Worm (Caenorhabditis elegans) whole organism, midembryonic: ENCODE measurements around the gene mdt-10.

Experiments
- T22C8.4 ChIP-seq: fragments of 200-800 bp; sonication (Bioruptor generic); IDR thresholded peaks from 2 replicates; pipeline ENCODE4 v1.3.6; 2022; ENCODE audit warnings: missing genetic modification characterization, missing compliant biosample characterization
- cog-1 ChIP-seq: sonication (generic microtip); optimal IDR thresholded peaks from 2 replicates; lab custom pipeline; 2016; ENCODE audit warnings: missing genetic modification characterization, missing compliant biosample characterization
- flt-1 ChIP-seq: fragments of 200-800 bp; sonication (Bioruptor generic); IDR thresholded peaks from 2 replicates; pipeline ENCODE4 v1.3.6; 2022; ENCODE audit warnings: missing genetic modification characterization, missing compliant biosample characterization
- klf-2 ChIP-seq: fragments of 200-800 bp; sonication (Bioruptor generic); conservative IDR thresholded peaks from 2 replicates; pipeline ENCODE4 v1.3.6; 2022; ENCODE audit warnings: missing genetic modification reagents, missing genetic modification characterization, missing compliant biosample characterization
- med-1 ChIP-seq: sonication (generic microtip); optimal IDR thresholded peaks from 2 replicates; lab custom pipeline; 2017; ENCODE audit warnings: missing genetic modification characterization, mild to moderate bottlenecking, missing compliant biosample characterization, antibody characterized with exemption, missing genetic modification reagents; ENCODE audit not compliant: insufficient read depth
- ref-1 ChIP-seq: fragments of 200-800 bp; sonication (Bioruptor generic); conservative IDR thresholded peaks from 2 replicates; pipeline ENCODE4 v1.3.6; 2022; ENCODE audit warnings: missing genetic modification reagents, missing genetic modification characterization, missing compliant biosample characterization
- tab-1 ChIP-seq: fragments of 200-800 bp; sonication (Bioruptor generic); IDR thresholded peaks from 2 replicates; pipeline ENCODE4 v1.3.6; 2022; ENCODE audit warnings: missing genetic modification characterization, missing compliant biosample characterization
- ztf-23 ChIP-seq: fragments of 200-800 bp; sonication (Bioruptor generic); IDR thresholded peaks from 2 replicates; pipeline ENCODE4 v1.3.6; 2022; ENCODE audit warnings: missing genetic modification reagents, missing genetic modification characterization, missing compliant biosample characterization
- ztf-29 ChIP-seq: fragments of 200-800 bp; sonication (Bioruptor generic); IDR thresholded peaks from 2 replicates; pipeline ENCODE4 v1.3.6; 2022; ENCODE audit warnings: missing genetic modification reagents, missing genetic modification characterization, missing compliant biosample characterization

Gene mdt-10

DNA sequence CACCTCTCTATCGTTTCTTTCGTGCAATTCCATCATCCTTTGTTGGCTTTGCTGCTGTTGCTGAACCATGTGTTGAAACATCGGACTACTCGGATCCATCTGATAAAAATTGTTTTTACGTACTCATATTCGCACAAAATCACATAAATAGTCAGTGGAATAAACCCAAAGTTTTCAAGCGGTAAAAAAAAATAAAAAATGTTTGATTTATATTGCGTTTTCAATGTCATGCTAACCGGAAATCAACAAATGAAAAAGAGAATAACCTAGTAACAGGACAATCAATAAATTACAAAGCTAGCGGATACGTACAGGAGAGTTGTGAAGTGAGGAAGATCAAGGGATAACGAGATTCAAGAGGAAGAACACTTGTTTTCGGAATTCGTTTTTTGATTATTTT is at the start of gene mdt-10:
Gene mdt-10 (minus strand): TSS at position 101 of the 400 bp plus-strand sequence.
- TF ChIP-seq tab-1 (no peak), ztf-29 (GFP tag; lab: Robert Waterston, UW) (no peak), cog-1 (no peak), klf-2 (GFP tag; lab: Robert Waterston, UW) (no peak), flt-1 (GFP tag; lab: Robert Waterston, UW) (no peak), T22C8.4 (GFP tag; lab: Robert Waterston, UW) (no peak), med-1 (GFP tag; lab: Kevin White, UChicago) (no peak), ref-1 (GFP tag; lab: Robert Waterston, UW) (no peak), ztf-23 (GFP tag; lab: Robert Waterston, UW) (no peak)

DNA sequence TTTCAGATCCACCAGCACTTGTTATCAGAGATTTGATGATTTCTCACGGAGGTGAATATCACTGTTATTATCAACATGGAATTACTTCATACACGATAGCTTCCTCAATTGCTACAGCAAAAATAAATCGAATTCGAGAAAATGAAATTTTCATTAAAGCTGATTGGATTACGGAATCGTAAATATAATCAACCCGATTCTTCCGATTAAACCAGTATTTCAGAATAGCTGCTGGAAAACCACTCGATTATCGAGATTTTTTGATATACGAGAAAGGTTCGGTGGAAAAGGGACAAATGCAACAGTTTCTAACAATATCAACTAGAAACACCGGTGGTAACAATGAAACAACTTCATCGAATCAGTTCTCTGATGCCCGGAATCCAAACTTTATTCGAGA is 47.1 kb upstream of the mdt-10 start:
- TF ChIP-seq tab-1, result no peak
- TF ChIP-seq ztf-29 (GFP tag; lab: Robert Waterston, UW), result no peak
- no peak for TF ChIP-seq cog-1
- no peak for TF ChIP-seq flt-1 (GFP tag; lab: Robert Waterston, UW)
- no peak for TF ChIP-seq ztf-23 (GFP tag; lab: Robert Waterston, UW)
- TF ChIP-seq ref-1 (GFP tag; lab: Robert Waterston, UW), result no peak
- no peak for TF ChIP-seq klf-2 (GFP tag; lab: Robert Waterston, UW)
- no peak for TF ChIP-seq T22C8.4 (GFP tag; lab: Robert Waterston, UW)
- no peak for TF ChIP-seq med-1 (GFP tag; lab: Kevin White, UChicago)

DNA sequence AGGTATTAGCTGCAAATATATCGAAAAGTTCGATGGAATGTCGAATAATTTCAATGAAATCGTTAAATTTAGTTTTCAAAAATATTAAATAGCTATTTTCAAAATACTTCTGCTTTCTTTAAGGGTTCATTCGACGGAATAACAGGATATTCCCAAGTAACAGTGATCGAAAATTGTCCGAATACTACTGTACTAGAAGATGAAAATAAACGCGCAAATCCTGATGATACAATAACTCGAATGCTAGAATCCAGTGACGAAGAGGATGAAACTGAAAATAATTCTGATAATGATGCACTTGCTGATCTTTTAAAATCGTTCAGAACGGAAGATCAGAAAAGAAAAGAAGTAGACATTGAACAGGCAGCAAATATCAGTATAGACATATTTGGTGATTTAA is 45.9 kb upstream of the mdt-10 start:
- TF ChIP-seq tab-1 (no peak), med-1 (GFP tag; lab: Kevin White, UChicago) (no peak), cog-1 (no peak), T22C8.4 (GFP tag; lab: Robert Waterston, UW) (no peak), flt-1 (GFP tag; lab: Robert Waterston, UW) (no peak), ztf-23 (GFP tag; lab: Robert Waterston, UW) (no peak), ztf-29 (GFP tag; lab: Robert Waterston, UW) (no peak), ref-1 (GFP tag; lab: Robert Waterston, UW) (no peak), klf-2 (GFP tag; lab: Robert Waterston, UW) (no peak)

DNA sequence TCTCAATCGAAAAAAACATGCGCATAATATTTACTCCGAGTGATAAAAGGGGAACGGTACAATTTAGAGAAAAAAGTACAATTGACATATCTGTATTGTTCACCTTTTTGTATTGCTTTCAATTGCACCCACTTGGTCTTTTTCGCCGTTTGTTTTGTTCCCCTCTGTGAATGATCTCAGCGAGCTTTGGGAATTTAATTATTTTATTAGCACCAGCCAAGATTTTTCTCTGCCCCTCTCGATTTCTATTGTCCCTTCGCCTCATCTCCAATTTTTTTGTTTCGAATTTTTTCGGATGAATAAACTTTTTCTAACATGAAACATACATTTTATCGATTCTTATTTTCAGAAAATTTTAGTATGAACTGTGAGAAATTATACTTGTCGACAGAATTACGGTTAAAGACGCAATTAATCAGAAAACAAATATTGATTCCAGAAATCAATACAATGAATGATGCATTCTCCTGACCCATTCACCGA is 45.4 kb upstream of the mdt-10 start, which contains the start of gene rev-1:
Gene rev-1 (plus strand): TSS at position 433 of the 483 bp plus-strand sequence.
- no peak for TF ChIP-seq flt-1 (GFP tag; lab: Robert Waterston, UW)
- no peak for TF ChIP-seq tab-1
- TF ChIP-seq ztf-23 (GFP tag; lab: Robert Waterston, UW), result no peak

DNA sequence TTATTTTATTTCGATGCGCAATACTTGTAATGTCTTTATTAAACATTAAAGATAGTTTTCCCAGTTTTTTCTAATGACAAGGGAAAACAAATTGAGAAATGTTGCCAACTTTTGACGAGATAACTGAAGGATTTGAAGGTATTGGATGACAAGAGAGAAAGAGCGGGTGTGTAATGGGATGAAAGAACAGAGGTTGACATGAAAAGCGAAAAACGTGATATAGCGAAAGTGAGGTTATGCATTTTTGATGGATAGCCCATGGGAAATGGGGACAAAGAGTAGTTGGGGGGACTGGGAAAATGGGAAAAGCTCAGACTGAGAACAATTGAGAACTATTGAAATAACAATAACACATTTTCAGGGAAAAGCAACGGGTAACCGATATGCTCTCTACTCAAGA is 40.3 kb upstream of the mdt-10 start:
- TF ChIP-seq ztf-29 (GFP tag; lab: Robert Waterston, UW), result no peak
- no peak for TF ChIP-seq tab-1
- TF ChIP-seq klf-2 (GFP tag; lab: Robert Waterston, UW), result no peak
- TF ChIP-seq med-1 (GFP tag; lab: Kevin White, UChicago), result no peak
- TF ChIP-seq ztf-23 (GFP tag; lab: Robert Waterston, UW), result no peak
- no peak for TF ChIP-seq flt-1 (GFP tag; lab: Robert Waterston, UW)
- no peak for TF ChIP-seq T22C8.4 (GFP tag; lab: Robert Waterston, UW)
- no peak for TF ChIP-seq cog-1
- no peak for TF ChIP-seq ref-1 (GFP tag; lab: Robert Waterston, UW)

DNA sequence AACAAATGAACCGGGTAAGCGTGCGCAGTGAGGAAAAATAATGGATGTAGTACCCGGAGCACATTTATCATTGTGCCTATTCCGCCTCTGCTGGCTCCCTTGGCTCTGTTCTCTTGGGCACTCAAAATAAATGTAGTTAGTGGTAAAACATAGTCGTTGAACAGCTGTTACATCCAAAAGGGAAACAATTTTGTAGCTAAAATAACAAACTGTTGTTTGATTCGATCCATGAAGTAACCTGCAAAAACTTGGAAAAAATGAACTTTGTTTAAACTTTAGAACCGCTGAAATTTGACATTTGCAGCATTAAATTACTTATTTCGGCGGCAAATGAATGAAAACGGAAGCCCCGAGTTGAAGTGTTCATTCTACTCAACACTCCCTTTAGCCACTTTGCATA is 38.8 kb upstream of the mdt-10 start:
- TF ChIP-seq med-1 (GFP tag; lab: Kevin White, UChicago) (no peak), ref-1 (GFP tag; lab: Robert Waterston, UW) (no peak), ztf-23 (GFP tag; lab: Robert Waterston, UW) (no peak), klf-2 (GFP tag; lab: Robert Waterston, UW) (no peak), ztf-29 (GFP tag; lab: Robert Waterston, UW) (no peak), T22C8.4 (GFP tag; lab: Robert Waterston, UW) (no peak), cog-1 (no peak), tab-1 (no peak), flt-1 (GFP tag; lab: Robert Waterston, UW) (no peak)

DNA sequence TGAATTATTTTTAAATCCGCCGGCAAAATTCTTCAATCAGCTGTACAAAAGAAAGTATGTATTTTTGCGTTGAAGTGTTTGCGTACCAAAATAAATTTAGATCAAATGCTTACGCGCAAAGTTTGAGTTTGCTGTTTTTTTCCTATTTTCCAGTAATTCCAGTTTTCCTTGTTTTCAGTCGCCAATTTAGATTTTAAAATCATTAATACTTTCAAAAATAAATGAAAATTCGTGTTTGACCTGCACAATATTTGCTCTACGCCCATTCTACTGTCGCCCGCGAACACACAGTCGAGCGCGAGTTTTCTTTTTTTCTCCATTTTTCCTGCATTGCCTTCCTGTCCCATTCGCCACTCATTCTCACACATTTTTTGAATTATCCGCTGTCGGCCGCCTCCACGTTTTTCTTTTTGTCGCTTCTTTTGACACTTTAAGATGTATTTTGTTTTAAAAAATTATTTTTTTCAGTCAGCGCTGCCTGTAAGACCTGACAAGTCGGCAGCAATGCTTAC is 38.0 kb upstream of the mdt-10 start, which contains the start of gene ptc-1:
Gene ptc-1 (plus strand): TSS at position 462 of the 512 bp plus-strand sequence.
- TF ChIP-seq med-1 (GFP tag; lab: Kevin White, UChicago), result no peak
- no peak for TF ChIP-seq ref-1 (GFP tag; lab: Robert Waterston, UW)
- no peak for TF ChIP-seq ztf-29 (GFP tag; lab: Robert Waterston, UW)
- no peak for TF ChIP-seq flt-1 (GFP tag; lab: Robert Waterston, UW)
- TF ChIP-seq klf-2 (GFP tag; lab: Robert Waterston, UW), result no peak
- TF ChIP-seq ztf-23 (GFP tag; lab: Robert Waterston, UW), result no peak
- no peak for TF ChIP-seq tab-1
- TF ChIP-seq T22C8.4 (GFP tag; lab: Robert Waterston, UW), result no peak
- TF ChIP-seq cog-1, result no peak

DNA sequence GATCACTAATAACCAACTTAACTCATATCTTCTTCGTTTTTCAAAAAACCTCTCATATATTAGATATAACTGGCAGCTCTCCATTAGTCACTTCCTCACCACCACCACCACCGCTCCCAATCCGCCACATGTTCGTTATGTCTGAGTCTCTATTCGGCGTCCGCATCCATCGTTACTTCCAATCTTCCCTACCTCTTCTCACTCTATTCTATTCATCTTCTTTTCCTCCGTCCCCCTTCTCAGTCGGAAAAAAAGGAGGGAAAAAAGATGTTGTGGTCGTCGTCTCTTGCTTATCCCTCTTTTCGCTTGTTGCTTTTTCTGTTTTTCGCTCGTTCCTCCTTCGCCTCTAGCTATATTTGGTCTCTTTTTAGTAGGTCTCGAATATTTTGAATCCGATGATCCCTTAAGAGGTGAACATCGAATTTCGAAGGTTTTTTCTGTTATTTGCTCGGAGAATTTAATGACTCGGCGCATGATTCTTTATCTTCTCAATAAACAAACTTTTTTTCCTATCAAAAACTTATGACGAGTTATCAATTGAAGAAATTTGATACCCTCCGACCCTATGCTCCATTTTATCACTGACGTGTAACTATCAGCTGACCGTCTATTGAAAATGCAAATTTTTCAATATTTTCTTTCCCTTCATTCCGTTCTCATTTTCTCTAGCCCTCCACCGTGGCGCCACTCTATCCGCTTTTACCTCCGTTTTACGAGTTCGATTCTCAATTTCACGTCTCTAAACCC is 37.2 kb upstream of the mdt-10 start:
- no peak for TF ChIP-seq tab-1
- TF ChIP-seq ztf-23 (GFP tag; lab: Robert Waterston, UW), result 0 out of 2 replicates have a peak, but pooled peaks have one; percentile 54
- no peak for TF ChIP-seq T22C8.4 (GFP tag; lab: Robert Waterston, UW)
- no peak for TF ChIP-seq med-1 (GFP tag; lab: Kevin White, UChicago)
- TF ChIP-seq flt-1 (GFP tag; lab: Robert Waterston, UW), result 0 out of 2 replicates have a peak, but pooled peaks have one; percentile 63

DNA sequence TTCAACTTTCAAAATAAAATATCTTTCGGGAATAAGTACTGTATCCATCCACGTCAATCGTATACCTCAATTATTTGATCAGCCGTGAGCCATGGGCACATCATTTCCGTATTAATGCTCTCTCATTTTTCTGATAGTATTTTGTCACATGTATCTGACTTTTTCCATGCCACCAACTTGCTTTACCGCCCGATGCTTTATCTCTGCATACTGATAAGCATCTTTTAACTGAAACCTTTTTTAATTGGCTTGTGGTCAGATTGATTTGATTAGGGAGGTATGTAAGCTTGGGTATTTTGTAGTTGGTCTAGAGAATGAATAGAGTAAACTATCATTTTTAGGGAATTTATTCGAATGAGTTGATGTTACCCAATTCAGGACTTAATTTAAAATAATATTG is 34.5 kb upstream of the mdt-10 start:
- no peak for TF ChIP-seq flt-1 (GFP tag; lab: Robert Waterston, UW)
- TF ChIP-seq ztf-29 (GFP tag; lab: Robert Waterston, UW), result no peak
- TF ChIP-seq cog-1, result no peak
- TF ChIP-seq ref-1 (GFP tag; lab: Robert Waterston, UW), result no peak
- TF ChIP-seq T22C8.4 (GFP tag; lab: Robert Waterston, UW), result no peak
- no peak for TF ChIP-seq ztf-23 (GFP tag; lab: Robert Waterston, UW)
- TF ChIP-seq med-1 (GFP tag; lab: Kevin White, UChicago), result no peak
- TF ChIP-seq tab-1, result no peak
- TF ChIP-seq klf-2 (GFP tag; lab: Robert Waterston, UW), result no peak
